Worm (Caenorhabditis elegans) whole organism, L4 larva: ENCODE data around the gene F40F8.11.

Source experiments
- D1046.2 ChIP-seq: fragments of 200-800 bp; sonication (Bioruptor generic); IDR thresholded peaks from 2 replicates; pipeline ENCODE4 v1.3.6; 2022; ENCODE audit warnings: missing genetic modification characterization, missing compliant biosample characterization
- F10B5.3 ChIP-seq: sonication (generic microtip); optimal IDR thresholded peaks from 2 replicates; lab custom pipeline; 2016; ENCODE audit warnings: mild to moderate bottlenecking, missing genetic modification characterization, missing compliant biosample characterization
- F37D6.2 ChIP-seq: sonication (generic microtip); optimal IDR thresholded peaks from 2 replicates; lab custom pipeline; 2016; ENCODE audit warnings: mild to moderate bottlenecking, missing genetic modification characterization, missing compliant biosample characterization
- F44E2.7 ChIP-seq: fragments of 200-800 bp; sonication (Bioruptor generic); IDR thresholded peaks from 2 replicates; pipeline ENCODE4 v2.1.2; 2022; ENCODE audit warnings: missing genetic modification characterization, missing compliant biosample characterization
- Y5F2A.4 ChIP-seq: fragments of 200-800 bp; sonication (Bioruptor generic); optimal IDR thresholded peaks from 2 replicates; lab custom pipeline; 2018; ENCODE audit warnings: mild to moderate bottlenecking, missing genetic modification characterization, missing compliant biosample characterization
- Y75B8A.6 ChIP-seq: fragments of 200-800 bp; sonication (Bioruptor generic); IDR thresholded peaks from 2 replicates; pipeline ENCODE4 v1.3.6; 2022; ENCODE audit warnings: missing genetic modification reagents, missing genetic modification characterization, missing compliant biosample characterization
- aly-2 ChIP-seq: sonication (generic microtip); optimal IDR thresholded peaks from 2 replicates; lab custom pipeline; 2018; ENCODE audit warnings: missing biosample characterization, missing genetic modification characterization
- ama-1 ChIP-seq: fragments of 150-350 bp; optimal IDR thresholded peaks from 2 replicates; lab custom pipeline; 2014; ENCODE audit warnings: inconsistent platforms, mixed read lengths
- arid-1 ChIP-seq: fragments of 200-800 bp; sonication (Bioruptor generic); conservative IDR thresholded peaks from 2 replicates; pipeline ENCODE4 v1.3.6; 2022; ENCODE audit warnings: missing genetic modification reagents, missing genetic modification characterization, missing compliant biosample characterization
- ceh-28 ChIP-seq: fragments of 150-350 bp; optimal IDR thresholded peaks from 2 replicates; lab custom pipeline; 2014; ENCODE audit warnings: missing biosample characterization, missing genetic modification reagents, missing genetic modification characterization
- ceh-44 ChIP-seq: fragments of 200-800 bp; sonication (Bioruptor generic); IDR thresholded peaks from 2 replicates; pipeline ENCODE4 v1.3.6; 2022; ENCODE audit warnings: missing genetic modification reagents, missing genetic modification characterization, missing compliant biosample characterization
- ceh-82 ChIP-seq: sonication (generic microtip); optimal IDR thresholded peaks from 2 replicates; lab custom pipeline; 2017; ENCODE audit warnings: missing biosample characterization, missing genetic modification characterization
- ces-1 ChIP-seq: fragments of 150-350 bp; sonication (generic microtip); optimal IDR thresholded peaks from 4 replicates; lab custom pipeline; 2014; ENCODE audit warnings: missing biosample characterization, missing genetic modification reagents, missing genetic modification characterization
- cey-2 ChIP-seq: sonication (generic microtip); optimal IDR thresholded peaks from 3 replicates; lab custom pipeline; 2017; ENCODE audit warnings: missing genetic modification characterization, mild to moderate bottlenecking, missing compliant biosample characterization, antibody characterized with exemption, borderline replicate concordance; ENCODE audit not compliant: insufficient read depth
- ctbp-1 ChIP-seq: fragments of 200-800 bp; sonication (Bioruptor generic); IDR thresholded peaks from 2 replicates; pipeline ENCODE4 v1.3.6; 2022; ENCODE audit warnings: missing genetic modification reagents, missing genetic modification characterization, missing compliant biosample characterization
- daf-8 ChIP-seq: fragments of 200-800 bp; sonication (Bioruptor generic); IDR thresholded peaks from 2 replicates; pipeline ENCODE4 v1.3.6; 2022; ENCODE audit warnings: missing genetic modification characterization, missing compliant biosample characterization
- dmd-6 ChIP-seq: fragments of 200-800 bp; sonication (Bioruptor generic); IDR thresholded peaks from 2 replicates; pipeline ENCODE4 v1.3.6; 2022; ENCODE audit warnings: missing genetic modification reagents, missing genetic modification characterization, missing compliant biosample characterization
- duxl-1 ChIP-seq: sonication (generic microtip); optimal IDR thresholded peaks from 2 replicates; lab custom pipeline; 2016; ENCODE audit warnings: mild to moderate bottlenecking, missing genetic modification characterization, moderate library complexity, missing compliant biosample characterization; ENCODE audit not compliant: poor library complexity
- egl-27 ChIP-seq: sonication (generic microtip); optimal IDR thresholded peaks from 3 replicates; lab custom pipeline; 2017; ENCODE audit warnings: missing biosample characterization, missing genetic modification reagents, missing genetic modification characterization
- fkh-10 ChIP-seq: fragments of 150-350 bp; optimal IDR thresholded peaks from 2 replicates; lab custom pipeline; 2014; ENCODE audit warnings: missing biosample characterization, missing genetic modification reagents, missing genetic modification characterization
- fos-1 ChIP-seq: fragments of 150-350 bp; optimal IDR thresholded peaks from 2 replicates; lab custom pipeline; 2014; ENCODE audit warnings: missing biosample characterization, missing genetic modification characterization
- gei-8 ChIP-seq: fragments of 200-800 bp; sonication (Bioruptor generic); optimal IDR thresholded peaks from 2 replicates; lab custom pipeline; 2018; ENCODE audit warnings: mild to moderate bottlenecking, missing genetic modification characterization, missing compliant biosample characterization
- hmg-1.1 ChIP-seq: fragments of 200-800 bp; sonication (Bioruptor generic); IDR thresholded peaks from 2 replicates; pipeline ENCODE4 v1.3.6; 2022; ENCODE audit warnings: missing genetic modification reagents, missing genetic modification characterization, missing compliant biosample characterization
- lim-7 ChIP-seq: fragments of 200-800 bp; sonication (Bioruptor generic); IDR thresholded peaks from 2 replicates; pipeline ENCODE4 v1.3.6; 2022; ENCODE audit warnings: missing genetic modification characterization, missing compliant biosample characterization
- lin-29 ChIP-seq: fragments of 200-800 bp; sonication (Bioruptor generic); IDR thresholded peaks from 2 replicates; pipeline ENCODE4 v1.3.6; 2022; ENCODE audit warnings: missing genetic modification reagents, missing genetic modification characterization, missing compliant biosample characterization
- lin-39 ChIP-seq: fragments of 150-350 bp; optimal IDR thresholded peaks from 2 replicates; lab custom pipeline; 2014; ENCODE audit warnings: missing biosample characterization, missing genetic modification reagents, missing genetic modification characterization
- madf-5 ChIP-seq, 2 experiments: fragments of 200-800 bp; sonication (Bioruptor generic); IDR thresholded peaks; 2 replicates each; pipeline ENCODE4 v1.3.6; 2022; ENCODE audit warnings: missing compliant biosample characterization in 2 of 2, missing genetic modification characterization in 2 of 2
- mdl-1 ChIP-seq, 2 experiments: fragments of 150-350 bp in 1 of 2; sonication (generic microtip) in 1 of 2; optimal IDR thresholded peaks; 2 replicates each; lab custom pipeline; 2014 to 2017; ENCODE audit warnings: missing biosample characterization in 2 of 2, missing genetic modification characterization in 2 of 2
- mdt-29 ChIP-seq: fragments of 200-800 bp; sonication (Bioruptor generic); IDR thresholded peaks from 2 replicates; pipeline ENCODE4 v1.3.6; 2022; ENCODE audit warnings: missing genetic modification reagents, missing genetic modification characterization, missing compliant biosample characterization
- mep-1 ChIP-seq: fragments of 150-350 bp; sonication (generic microtip); optimal IDR thresholded peaks from 3 replicates; lab custom pipeline; 2014; ENCODE audit warnings: missing biosample characterization, missing genetic modification characterization
- mxl-3 ChIP-seq: fragments of 200-800 bp; sonication (Bioruptor generic); optimal IDR thresholded peaks from 2 replicates; lab custom pipeline; 2018; ENCODE audit warnings: mild to moderate bottlenecking, missing genetic modification characterization, missing compliant biosample characterization
- nhr-111 ChIP-seq: fragments of 200-800 bp; sonication (Bioruptor generic); optimal IDR thresholded peaks from 2 replicates; lab custom pipeline; 2018; ENCODE audit warnings: mild to moderate bottlenecking, missing genetic modification characterization, missing compliant biosample characterization
- nhr-237 ChIP-seq: sonication (generic microtip); optimal IDR thresholded peaks from 2 replicates; lab custom pipeline; 2017; ENCODE audit warnings: missing biosample characterization, missing genetic modification characterization
- nhr-25 ChIP-seq: sonication (generic microtip); optimal IDR thresholded peaks from 2 replicates; lab custom pipeline; 2017; ENCODE audit warnings: missing genetic modification characterization, mild to moderate bottlenecking, missing compliant biosample characterization, antibody characterized with exemption, moderate library complexity, borderline replicate concordance; ENCODE audit not compliant: insufficient read depth
- nhr-41 ChIP-seq: fragments of 200-800 bp; sonication (Bioruptor generic); IDR thresholded peaks from 2 replicates; pipeline ENCODE4 v1.3.6; 2022; ENCODE audit warnings: missing genetic modification reagents, missing genetic modification characterization, missing compliant biosample characterization
- nhr-77 ChIP-seq: fragments of 150-350 bp; optimal IDR thresholded peaks from 2 replicates; lab custom pipeline; 2014; ENCODE audit warnings: missing biosample characterization, missing genetic modification characterization
- pha-4 ChIP-seq, 2 experiments: fragments of 150-350 bp in 1 of 2; fragments of 200-800 bp in 1 of 2; sonication (Bioruptor generic) in 1 of 2; IDR thresholded peaks in 1 of 2; optimal IDR thresholded peaks in 1 of 2; 2 replicates each; pipeline versions ENCODE4 v1.3.6 to Lab custom; 2014 to 2022; ENCODE audit warnings: missing genetic modification characterization in 2 of 2, missing genetic modification reagents in 2 of 2, missing biosample characterization in 1 of 2, missing compliant biosample characterization in 1 of 2
- php-3 ChIP-seq: fragments of 200-800 bp; sonication (Bioruptor generic); IDR thresholded peaks from 2 replicates; pipeline ENCODE4 v1.3.6; 2022; ENCODE audit warnings: missing genetic modification reagents, missing genetic modification characterization, missing compliant biosample characterization
- rbr-2 ChIP-seq: sonication (generic microtip); optimal IDR thresholded peaks from 2 replicates; lab custom pipeline; 2016; ENCODE audit warnings: missing genotype, missing genetic modification characterization, missing compliant biosample characterization
- saeg-2 ChIP-seq: fragments of 200-800 bp; sonication (Bioruptor generic); IDR thresholded peaks from 2 replicates; pipeline ENCODE4 v1.3.6; 2022; ENCODE audit warnings: missing genetic modification reagents, missing genetic modification characterization, missing compliant biosample characterization
- snpc-1.2 ChIP-seq: fragments of 200-800 bp; sonication (Bioruptor generic); IDR thresholded peaks from 2 replicates; pipeline ENCODE4 v1.3.6; 2022; ENCODE audit warnings: missing genetic modification reagents, missing genetic modification characterization, missing compliant biosample characterization
- spr-1 ChIP-seq: sonication (generic microtip); optimal IDR thresholded peaks from 2 replicates; lab custom pipeline; 2016; ENCODE audit warnings: mild to moderate bottlenecking, missing genetic modification characterization, missing compliant biosample characterization
- spr-3 ChIP-seq: fragments of 200-800 bp; sonication (Bioruptor generic); optimal IDR thresholded peaks from 2 replicates; lab custom pipeline; 2018; ENCODE audit warnings: mild to moderate bottlenecking, missing genetic modification characterization, missing compliant biosample characterization
- unc-130 ChIP-seq: sonication (generic microtip); optimal IDR thresholded peaks from 2 replicates; lab custom pipeline; 2016; ENCODE audit warnings: missing genetic modification reagents, missing genetic modification characterization, missing compliant biosample characterization
- unc-39 ChIP-seq: sonication (generic microtip); optimal IDR thresholded peaks from 2 replicates; lab custom pipeline; 2017; ENCODE audit warnings: missing biosample characterization, missing genetic modification characterization
- zfp-2 ChIP-seq: sonication (generic microtip); optimal IDR thresholded peaks from 2 replicates; lab custom pipeline; 2016; ENCODE audit warnings: mild to moderate bottlenecking, missing genetic modification characterization, missing compliant biosample characterization
- zfp-3 ChIP-seq: fragments of 200-800 bp; sonication (Bioruptor generic); conservative IDR thresholded peaks from 2 replicates; pipeline ENCODE4 v1.3.6; 2022; ENCODE audit warnings: missing genetic modification reagents, missing genetic modification characterization, missing compliant biosample characterization
- zip-11 ChIP-seq: fragments of 200-800 bp; sonication (Bioruptor generic); IDR thresholded peaks from 2 replicates; pipeline ENCODE4 v1.3.6; 2022; ENCODE audit warnings: missing genetic modification characterization, missing compliant biosample characterization
- zip-2 ChIP-seq: fragments of 150-350 bp; optimal IDR thresholded peaks from 2 replicates; lab custom pipeline; 2014; ENCODE audit warnings: missing biosample characterization, missing genetic modification characterization
- ztf-7 ChIP-seq: fragments of 150-350 bp; optimal IDR thresholded peaks from 2 replicates; lab custom pipeline; 2014; ENCODE audit warnings: missing biosample characterization, missing genetic modification characterization

Gene F40F8.11

ce11 chrII:11167039-11167438 lies 34.6 kb upstream of the F40F8.11 start (continued):
- no peak for TF ChIP-seq Y5F2A.4 (GFP tag; lab: Kevin White, UChicago)
- no peak for TF ChIP-seq F44E2.7 (GFP tag; lab: Robert Waterston, UW)
- TF ChIP-seq lin-29 (GFP tag; lab: Robert Waterston, UW) = no peak
- TF ChIP-seq D1046.2 (GFP tag; lab: Robert Waterston, UW) = 0 out of 2 replicates have a peak, but pooled peaks have one; percentile 49
- no peak for TF ChIP-seq nhr-41 (GFP tag; lab: Robert Waterston, UW)
- peak; percentile 60; the same call in 1 of the 2 replicates for TF ChIP-seq hmg-1.1 (GFP tag; lab: Robert Waterston, UW)
- TF ChIP-seq zip-2 (tag; lab: Kevin White, UChicago) = no peak
- peak; percentile 74 for TF ChIP-seq F10B5.3 (tag; lab: Kevin White, UChicago)
- no peak for TF ChIP-seq gei-8 (GFP tag; lab: Kevin White, UChicago)
- 0 out of 2 replicates have a peak, but pooled peaks have one; percentile 32 for TF ChIP-seq ctbp-1 (GFP tag; lab: Robert Waterston, UW)
- TF ChIP-seq saeg-2 (GFP tag; lab: Robert Waterston, UW) = 0 out of 2 replicates have a peak, but pooled peaks have one; percentile 47
- TF ChIP-seq mdl-1 (tag; optimal IDR thresholded peaks at IDR 0.05; lab: Kevin White, UChicago) = peak; percentile 13 to 24
- TF ChIP-seq dmd-6 (GFP tag; lab: Robert Waterston, UW) = peak; percentile 50
- TF ChIP-seq unc-130 (GFP tag; lab: Kevin White, UChicago) = peak; percentile 78
- peak; percentile 79 for TF ChIP-seq snpc-1.2
- TF ChIP-seq mep-1 (tag; lab: Kevin White, UChicago) = peak; percentile 81
- TF ChIP-seq rbr-2 = peak; percentile 58
- no peak for TF ChIP-seq nhr-237 (tag; lab: Kevin White, UChicago)
- TF ChIP-seq unc-39 (tag; lab: Kevin White, UChicago) = no peak
- TF ChIP-seq zip-11 (GFP tag; lab: Robert Waterston, UW) = no peak
- peak; percentile 55 for TF ChIP-seq spr-3 (GFP tag; lab: Kevin White, UChicago)
- TF ChIP-seq lin-39 = no peak
- peak; percentile 96 for TF ChIP-seq ama-1 (lab: Kevin White, UChicago)
- peak; percentile 41 for TF ChIP-seq mxl-3 (GFP tag; lab: Kevin White, UChicago)
- no peak for TF ChIP-seq ztf-7 (tag; lab: Kevin White, UChicago)
- TF ChIP-seq madf-5 (GFP tag; IDR thresholded peaks at IDR 0.05; lab: Robert Waterston, UW) = no peak
- no peak for TF ChIP-seq ces-1 (GFP tag; lab: Kevin White, UChicago)
- TF ChIP-seq F37D6.2 (tag; lab: Kevin White, UChicago) = no peak
- no peak for TF ChIP-seq fos-1 (tag; lab: Kevin White, UChicago)
- TF ChIP-seq nhr-111 (GFP tag; lab: Kevin White, UChicago) = peak; percentile 59
- TF ChIP-seq cey-2 (tag; lab: Kevin White, UChicago) = no peak
- TF ChIP-seq ceh-44 (GFP tag; lab: Robert Waterston, UW) = peak; percentile 18; the same call in 1 of the 2 replicates
- peak; percentile 73 for TF ChIP-seq nhr-25 (tag; lab: Kevin White, UChicago)
- TF ChIP-seq aly-2 (tag; lab: Kevin White, UChicago) = peak; percentile 15
- peak; percentile 68 for TF ChIP-seq arid-1 (GFP tag; lab: Robert Waterston, UW)
- no peak for TF ChIP-seq ceh-28 (tag; lab: Kevin White, UChicago)
- TF ChIP-seq nhr-77 (tag; lab: Kevin White, UChicago) = no peak
- TF ChIP-seq daf-8 (GFP tag; lab: Robert Waterston, UW) = no peak
- peak; percentile 55; the same call in 1 of the 2 replicates for TF ChIP-seq pha-4 (GFP tag; IDR thresholded peaks at IDR 0.05; lab: Robert Waterston, UW)
- no peak for TF ChIP-seq pha-4 (tag; optimal IDR thresholded peaks at IDR 0.05; lab: Kevin White, UChicago)
- peak; percentile 79 for TF ChIP-seq spr-1 (tag; lab: Kevin White, UChicago)
- TF ChIP-seq ceh-82 = no peak
- TF ChIP-seq zfp-2 (tag; lab: Kevin White, UChicago) = no peak
- TF ChIP-seq Y75B8A.6 (GFP tag; lab: Robert Waterston, UW) = no peak
- TF ChIP-seq egl-27 = no peak
- TF ChIP-seq mdt-29 (GFP tag; lab: Robert Waterston, UW) = peak; percentile 44; the same call in 1 of the 2 replicates
- TF ChIP-seq lim-7 (GFP tag; lab: Robert Waterston, UW) = peak; percentile 36; the same call in 1 of the 2 replicates
- TF ChIP-seq duxl-1 (tag; lab: Kevin White, UChicago) = peak; percentile 55
- TF ChIP-seq php-3 (GFP tag; lab: Robert Waterston, UW) = 0 out of 2 replicates have a peak, but pooled peaks have one; percentile 27
- no peak for TF ChIP-seq fkh-10 (GFP tag; lab: Kevin White, UChicago)
- TF ChIP-seq zfp-3 (GFP tag; lab: Robert Waterston, UW) = no peak; the same call in 1 of the 2 replicates
